Worm (Caenorhabditis elegans) whole organism, mixed stage, embryonic: Measurements from ENCODE around the gene Y48A6C.8.

Experiments
- ces-1 ChIP-seq: fragments of 150-350 bp; optimal IDR thresholded peaks from 2 replicates; lab custom pipeline; 2014; ENCODE audit warnings: missing biosample characterization, missing genetic modification reagents, missing genetic modification characterization
- elt-1 ChIP-seq: sonication (generic microtip); optimal IDR thresholded peaks from 2 replicates; lab custom pipeline; 2017; ENCODE audit warnings: missing genetic modification characterization, mild to moderate bottlenecking, missing compliant biosample characterization, antibody characterized with exemption, moderate library complexity, borderline replicate concordance; ENCODE audit not compliant: insufficient read depth
- elt-3 ChIP-seq: fragments of 150-350 bp; optimal IDR thresholded peaks from 2 replicates; lab custom pipeline; 2014; ENCODE audit warnings: missing biosample characterization, missing genetic modification characterization
- nhr-237 ChIP-seq: fragments of 150-350 bp; optimal IDR thresholded peaks from 2 replicates; lab custom pipeline; 2014; ENCODE audit warnings: missing biosample characterization, missing genetic modification characterization
- nhr-28 ChIP-seq: fragments of 150-350 bp; optimal IDR thresholded peaks from 2 replicates; lab custom pipeline; 2014; ENCODE audit warnings: missing biosample characterization, missing genetic modification characterization
- snpc-4 ChIP-seq: fragments of 150-350 bp; optimal IDR thresholded peaks from 2 replicates; lab custom pipeline; 2014; ENCODE audit warnings: missing biosample characterization, missing genetic modification characterization
- sptf-1 ChIP-seq: sonication (generic microtip); optimal IDR thresholded peaks from 2 replicates; lab custom pipeline; 2017; ENCODE audit warnings: mild to moderate bottlenecking, missing genetic modification characterization, moderate library complexity, missing compliant biosample characterization
- unc-62 ChIP-seq: fragments of 150-350 bp; optimal IDR thresholded peaks from 2 replicates; lab custom pipeline; 2014; ENCODE audit warnings: missing biosample characterization, missing genetic modification reagents, missing genetic modification characterization
- ztf-11 ChIP-seq: fragments of 150-350 bp; optimal IDR thresholded peaks from 2 replicates; lab custom pipeline; 2014; ENCODE audit warnings: missing biosample characterization, missing genetic modification characterization

DNA sequence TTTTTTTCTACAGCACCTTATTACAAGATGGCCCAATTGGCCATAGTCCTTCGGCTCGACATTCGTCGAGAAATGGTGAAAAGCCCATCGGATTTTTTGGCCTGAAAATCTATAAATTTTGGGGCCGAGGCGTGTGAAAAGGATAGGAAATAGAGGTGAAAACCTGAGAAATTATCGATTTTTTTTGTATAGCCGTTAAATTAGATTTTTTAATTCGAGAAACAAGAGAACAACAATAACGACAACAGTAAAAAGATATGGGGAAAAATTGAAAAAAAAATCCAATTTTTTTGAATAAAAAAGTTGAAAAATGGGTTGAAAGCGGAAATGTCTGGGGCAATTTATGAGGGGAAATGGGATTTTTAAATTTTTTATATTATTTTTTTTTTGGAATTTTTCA is 27.6 kb downstream of the Y48A6C.8 start, which contains the start of gene hmt-1:
- TF ChIP-seq snpc-4 (tag; lab: Kevin White, UChicago) (no peak), elt-3 (tag; lab: Kevin White, UChicago) (no peak), unc-62 (no peak), elt-1 (tag; lab: Kevin White, UChicago) (no peak), sptf-1 (no peak), nhr-28 (tag; lab: Kevin White, UChicago) (no peak), ces-1 (GFP tag; lab: Kevin White, UChicago) (no peak), ztf-11 (no peak), nhr-237 (tag; lab: Kevin White, UChicago) (no peak)
